Worm (Caenorhabditis elegans): ENCODE measurements around the gene hsp-60.

Gene hsp-60

ce11 chrIII:1619890-1620289 lies 348 bp downstream of the hsp-60 start (continued):
- TF ChIP-seq sea-2 (GFP tag; IDR thresholded peaks at IDR 0.05) (no peak), unc-130 (GFP tag; optimal IDR thresholded peaks at IDR 0.05) (no peak), mcd-1 (GFP tag; IDR thresholded peaks at IDR 0.05) (0 out of 2 replicates have a peak, but pooled peaks have one; percentile 29), Y53G8AR.9 (GFP tag; conservative IDR thresholded peaks at IDR 0.05) (0 out of 2 replicates have a peak, but pooled peaks have one; percentile 37), unc-62 (GFP tag; optimal IDR thresholded peaks at IDR 0.05) (no peak), rec-8 (tag; optimal IDR thresholded peaks at IDR 0.05) (no peak), tbp1 (GFP tag; optimal IDR thresholded peaks at IDR 0.05) (no peak), ceh-27 (GFP tag; optimal IDR thresholded peaks at IDR 0.05) (no peak), gei-17 (GFP tag; optimal IDR thresholded peaks at IDR 0.05) (no peak), dpff-1 (tag; optimal IDR thresholded peaks at IDR 0.05) (no peak), F57C9.4 (tag; optimal IDR thresholded peaks at IDR 0.05) (no peak), mes-4 (tag; optimal IDR thresholded peaks at IDR 0.05) (no peak), nhr-27 (tag; optimal IDR thresholded peaks at IDR 0.05) (no peak), tlf-1 (GFP tag; optimal IDR thresholded peaks at IDR 0.05) (no peak), mxl-1 (tag; optimal IDR thresholded peaks at IDR 0.05) (no peak), nfya-1 (tag; optimal IDR thresholded peaks at IDR 0.05; ENCODE audit: borderline replicate concordance, insufficient read depth) (no peak), ZK185.1 (tag; optimal IDR thresholded peaks at IDR 0.05; ENCODE audit: poor library complexity, severe bottlenecking) (no peak), ztf-3 (GFP tag; optimal IDR thresholded peaks at IDR 0.05) (no peak), F57A8.1 (GFP tag; optimal IDR thresholded peaks at IDR 0.05) (no peak), F37B4.10 (GFP tag; IDR thresholded peaks at IDR 0.05) (no peak), somi-1 (GFP tag; optimal IDR thresholded peaks at IDR 0.05) (no peak), lsy-27 (tag; optimal IDR thresholded peaks at IDR 0.05; ENCODE audit: borderline replicate concordance, insufficient read depth) (no peak), F33H1.4 (GFP tag; IDR thresholded peaks at IDR 0.05) (no peak), hsf-1 (GFP tag; IDR thresholded peaks at IDR 0.05) (0 out of 2 replicates have a peak, but pooled peaks have one; percentile 34), B0261.1 (tag; optimal IDR thresholded peaks at IDR 0.05) (no peak), ama-1 (optimal IDR thresholded peaks at IDR 0.05) (no peak), ama-1 (GFP tag; optimal IDR thresholded peaks at IDR 0.05) (no peak), Y53F4B.3 (GFP tag; IDR thresholded peaks at IDR 0.05) (no peak), ceh-91 (GFP tag; IDR thresholded peaks at IDR 0.05) (no peak), him-1 (tag; optimal IDR thresholded peaks at IDR 0.05) (no peak), F22D6.2 (tag; optimal IDR thresholded peaks at IDR 0.05) (no peak), nfyb-1 (GFP tag; IDR thresholded peaks at IDR 0.05) (no peak), ztf-28 (GFP tag; IDR thresholded peaks at IDR 0.05) (no peak), cebp-2 (GFP tag; IDR thresholded peaks at IDR 0.05) (no peak), pbrm-1 (GFP tag; IDR thresholded peaks at IDR 0.05) (no peak), lsl-1 (GFP tag; optimal IDR thresholded peaks at IDR 0.05) (no peak), let-607 (tag; optimal IDR thresholded peaks at IDR 0.05) (no peak), sptf-2 (GFP tag; optimal IDR thresholded peaks at IDR 0.05) (no peak), ets-4 (GFP tag; optimal IDR thresholded peaks at IDR 0.05) (no peak), D2030.7 (GFP tag; IDR thresholded peaks at IDR 0.05) (no peak), Y95B8A.8 (GFP tag; IDR thresholded peaks at IDR 0.05) (no peak), madf-8 (GFP tag; conservative IDR thresholded peaks at IDR 0.05) (no peak), tbx-9 (tag; optimal IDR thresholded peaks at IDR 0.05; ENCODE audit: borderline replicate concordance) (no peak)

Data from whole organism, young adult.